Worm (Caenorhabditis elegans) whole organism, L3 larva: ENCODE results near the gene unc-103.

ENCODE experiments used
- ama-1 ChIP-seq: fragments of 150-350 bp; optimal IDR thresholded peaks from 2 replicates; lab custom pipeline; 2018
- elt-1 ChIP-seq: fragments of 150-350 bp; optimal IDR thresholded peaks from 2 replicates; lab custom pipeline; 2014; ENCODE audit warnings: missing biosample characterization, missing genetic modification characterization
- jun-1 ChIP-seq: fragments of 150-350 bp; optimal IDR thresholded peaks from 2 replicates; lab custom pipeline; 2014; ENCODE audit warnings: missing biosample characterization, missing genetic modification reagents, missing genetic modification characterization
- mml-1 ChIP-seq: fragments of 150-350 bp; sonication (generic microtip); optimal IDR thresholded peaks from 3 replicates; lab custom pipeline; 2014; ENCODE audit warnings: missing biosample characterization, missing genetic modification characterization
- nhr-11 ChIP-seq: fragments of 150-350 bp; optimal IDR thresholded peaks from 2 replicates; lab custom pipeline; 2014; ENCODE audit warnings: missing biosample characterization, missing genetic modification characterization
- pqm-1 ChIP-seq: fragments of 150-350 bp; optimal IDR thresholded peaks from 2 replicates; lab custom pipeline; 2017; ENCODE audit warnings: missing biosample characterization, missing genetic modification characterization, inconsistent platforms
- snpc-4 ChIP-seq: fragments of 150-350 bp; optimal IDR thresholded peaks from 2 replicates; lab custom pipeline; 2014; ENCODE audit warnings: missing biosample characterization, missing genetic modification characterization
- unc-62 ChIP-seq: fragments of 150-350 bp; sonication (generic microtip); optimal IDR thresholded peaks from 4 replicates; lab custom pipeline; 2014; ENCODE audit warnings: missing biosample characterization, missing genetic modification reagents, missing genetic modification characterization

DNA sequence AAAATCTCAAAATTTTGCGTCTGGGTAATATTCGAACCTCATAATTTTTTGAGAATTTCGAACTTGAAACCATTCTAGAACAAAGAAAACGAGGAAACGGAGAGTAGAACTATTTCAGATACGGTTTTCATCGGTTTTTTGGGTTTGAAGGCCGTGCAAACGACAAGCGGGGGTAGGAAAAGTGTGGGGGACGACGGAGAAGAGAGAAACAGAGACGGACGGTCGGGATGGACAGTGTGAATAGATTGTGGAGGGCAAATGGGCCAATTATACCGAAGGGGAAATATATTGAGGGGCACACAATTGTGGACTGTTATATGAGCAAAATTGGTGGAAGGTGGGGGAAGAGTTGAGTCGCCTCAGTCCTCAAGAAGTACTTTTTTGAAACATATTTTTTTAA, 16.4 kb upstream of the unc-103 start:
- TF ChIP-seq mml-1 (tag; lab: Kevin White, UChicago): no peak
- no peak for TF ChIP-seq jun-1 (tag; lab: Kevin White, UChicago)
- TF ChIP-seq pqm-1 (tag; lab: Kevin White, UChicago): no peak
- TF ChIP-seq ama-1 (lab: Kevin White, UChicago): no peak
- TF ChIP-seq nhr-11 (tag; lab: Kevin White, UChicago): no peak
- TF ChIP-seq unc-62 (GFP tag; lab: Kevin White, UChicago): no peak
- no peak for TF ChIP-seq snpc-4
- no peak for TF ChIP-seq elt-1 (tag; lab: Kevin White, UChicago)
